Worm (Caenorhabditis elegans) whole organism, mixed stage, embryonic: Measurements from ENCODE around the gene Y42A5A.5.

ENCODE experiments used
- M03D4.4 ChIP-seq: sonication (generic microtip); optimal IDR thresholded peaks from 2 replicates; lab custom pipeline; 2017; ENCODE audit warnings: mild to moderate bottlenecking, missing genetic modification characterization, missing compliant biosample characterization
- bed-3 ChIP-seq: fragments of 200-800 bp; sonication (Bioruptor generic); optimal IDR thresholded peaks from 3 replicates; lab custom pipeline; 2018; ENCODE audit warnings: mild to moderate bottlenecking, missing genetic modification characterization, moderate library complexity, missing compliant biosample characterization
- blmp-1 ChIP-seq: fragments of 150-350 bp; optimal IDR thresholded peaks from 2 replicates; lab custom pipeline; 2014; ENCODE audit warnings: missing biosample characterization, missing genetic modification characterization
- ceh-39 ChIP-seq: fragments of 150-350 bp; optimal IDR thresholded peaks from 2 replicates; lab custom pipeline; 2014; ENCODE audit warnings: missing biosample characterization, missing genetic modification characterization
- ceh-43 ChIP-seq: fragments of 200-800 bp; sonication (Bioruptor generic); optimal IDR thresholded peaks from 2 replicates; lab custom pipeline; 2018; ENCODE audit warnings: mild to moderate bottlenecking, missing genetic modification characterization, moderate library complexity, missing compliant biosample characterization
- ceh-83 ChIP-seq: fragments of 200-800 bp; sonication (Bioruptor generic); optimal IDR thresholded peaks from 2 replicates; lab custom pipeline; 2018; ENCODE audit warnings: mild to moderate bottlenecking, missing genetic modification characterization, missing compliant biosample characterization
- ces-1 ChIP-seq: fragments of 150-350 bp; optimal IDR thresholded peaks from 2 replicates; lab custom pipeline; 2014; ENCODE audit warnings: missing biosample characterization, missing genetic modification reagents, missing genetic modification characterization
- drap-1 ChIP-seq: fragments of 200-800 bp; sonication (Bioruptor generic); optimal IDR thresholded peaks from 3 replicates; lab custom pipeline; 2018; ENCODE audit warnings: mild to moderate bottlenecking, missing genetic modification characterization, missing compliant biosample characterization
- elt-3 ChIP-seq: fragments of 150-350 bp; optimal IDR thresholded peaks from 2 replicates; lab custom pipeline; 2014; ENCODE audit warnings: missing biosample characterization, missing genetic modification characterization
- hlh-1 ChIP-seq: fragments of 150-350 bp; optimal IDR thresholded peaks from 2 replicates; lab custom pipeline; 2014; ENCODE audit warnings: missing biosample characterization, missing genetic modification reagents, missing genetic modification characterization
- lin-13 ChIP-seq: fragments of 150-350 bp; optimal IDR thresholded peaks from 2 replicates; lab custom pipeline; 2014; ENCODE audit warnings: missing biosample characterization, missing genetic modification characterization
- lin-32 ChIP-seq: fragments of 200-800 bp; sonication (Bioruptor generic); optimal IDR thresholded peaks from 2 replicates; lab custom pipeline; 2018; ENCODE audit warnings: mild to moderate bottlenecking, missing genetic modification characterization, missing compliant biosample characterization
- lsy-2 ChIP-seq: fragments of 150-350 bp; optimal IDR thresholded peaks from 2 replicates; lab custom pipeline; 2014; ENCODE audit warnings: missing biosample characterization, missing genetic modification characterization
- mep-1 ChIP-seq: fragments of 150-350 bp; optimal IDR thresholded peaks from 2 replicates; lab custom pipeline; 2017; ENCODE audit warnings: missing biosample characterization, missing genetic modification reagents, missing genetic modification characterization, inconsistent platforms
- nhr-12 ChIP-seq: fragments of 150-350 bp; optimal IDR thresholded peaks from 2 replicates; lab custom pipeline; 2014; ENCODE audit warnings: missing biosample characterization, missing genetic modification characterization
- nhr-2 ChIP-seq: fragments of 150-350 bp; optimal IDR thresholded peaks from 2 replicates; lab custom pipeline; 2014; ENCODE audit warnings: missing biosample characterization, missing genetic modification characterization
- nhr-237 ChIP-seq: fragments of 150-350 bp; optimal IDR thresholded peaks from 2 replicates; lab custom pipeline; 2014; ENCODE audit warnings: missing biosample characterization, missing genetic modification characterization
- nhr-28 ChIP-seq: fragments of 150-350 bp; optimal IDR thresholded peaks from 2 replicates; lab custom pipeline; 2014; ENCODE audit warnings: missing biosample characterization, missing genetic modification characterization
- nhr-76 ChIP-seq: sonication (generic microtip); optimal IDR thresholded peaks from 2 replicates; lab custom pipeline; 2017; ENCODE audit warnings: missing biosample characterization, missing genetic modification characterization
- sem-2 ChIP-seq: fragments of 200-800 bp; sonication (Bioruptor generic); optimal IDR thresholded peaks from 2 replicates; lab custom pipeline; 2018; ENCODE audit warnings: mild to moderate bottlenecking, missing genetic modification characterization, missing compliant biosample characterization
- snpc-4 ChIP-seq: fragments of 150-350 bp; optimal IDR thresholded peaks from 2 replicates; lab custom pipeline; 2014; ENCODE audit warnings: missing biosample characterization, missing genetic modification characterization
- sptf-1 ChIP-seq: sonication (generic microtip); optimal IDR thresholded peaks from 2 replicates; lab custom pipeline; 2017; ENCODE audit warnings: mild to moderate bottlenecking, missing genetic modification characterization, moderate library complexity, missing compliant biosample characterization
- tbx-8 ChIP-seq: fragments of 200-800 bp; sonication (Bioruptor generic); optimal IDR thresholded peaks from 2 replicates; lab custom pipeline; 2018; ENCODE audit warnings: mild to moderate bottlenecking, missing genetic modification characterization, moderate library complexity, missing compliant biosample characterization
- unc-120 ChIP-seq: sonication (generic microtip); optimal IDR thresholded peaks from 2 replicates; lab custom pipeline; 2017; ENCODE audit warnings: missing genetic modification characterization, missing compliant biosample characterization; ENCODE audit not compliant: poor library complexity, severe bottlenecking
- unc-39 ChIP-seq: fragments of 150-350 bp; optimal IDR thresholded peaks from 2 replicates; lab custom pipeline; 2014; ENCODE audit warnings: missing biosample characterization, missing genetic modification characterization
- unc-62 ChIP-seq: fragments of 150-350 bp; optimal IDR thresholded peaks from 2 replicates; lab custom pipeline; 2014; ENCODE audit warnings: missing biosample characterization, missing genetic modification reagents, missing genetic modification characterization
- zip-8 ChIP-seq: fragments of 150-350 bp; optimal IDR thresholded peaks from 2 replicates; lab custom pipeline; 2014; ENCODE audit warnings: missing biosample characterization, missing genetic modification characterization
- ztf-11 ChIP-seq: fragments of 150-350 bp; optimal IDR thresholded peaks from 2 replicates; lab custom pipeline; 2014; ENCODE audit warnings: missing biosample characterization, missing genetic modification characterization

Y42A5A.5 gene

DNA sequence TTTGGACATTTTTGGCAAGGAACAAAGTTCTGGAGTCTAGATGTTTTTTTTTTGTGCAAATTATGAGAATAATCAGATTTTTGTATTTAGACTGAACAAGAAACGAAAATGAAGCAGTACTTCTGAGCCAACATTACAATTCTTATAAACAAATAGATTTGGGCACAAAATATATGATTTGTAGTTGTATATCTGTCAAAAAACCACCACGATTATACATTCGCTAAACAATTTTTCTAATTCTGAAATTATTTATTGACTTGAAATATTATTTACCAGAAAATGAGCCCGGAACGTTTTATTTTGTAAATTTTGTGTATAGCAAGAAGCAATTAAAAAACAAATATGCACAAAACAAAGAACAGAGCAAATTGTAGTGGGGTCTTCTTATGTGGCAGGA is 38.1 kb downstream of the Y42A5A.5 start:
- no peak for TF ChIP-seq unc-62 (GFP tag; lab: Kevin White, UChicago)
- no peak for TF ChIP-seq nhr-28 (tag; lab: Kevin White, UChicago)
- TF ChIP-seq drap-1 (GFP tag; lab: Kevin White, UChicago): no peak
- no peak for TF ChIP-seq unc-120 (tag; lab: Kevin White, UChicago)
- TF ChIP-seq nhr-237 (tag; lab: Kevin White, UChicago): no peak
- TF ChIP-seq ceh-39 (tag; lab: Kevin White, UChicago): no peak
- TF ChIP-seq sptf-1: no peak
- TF ChIP-seq, all 35 proteins: peak for 0

DNA sequence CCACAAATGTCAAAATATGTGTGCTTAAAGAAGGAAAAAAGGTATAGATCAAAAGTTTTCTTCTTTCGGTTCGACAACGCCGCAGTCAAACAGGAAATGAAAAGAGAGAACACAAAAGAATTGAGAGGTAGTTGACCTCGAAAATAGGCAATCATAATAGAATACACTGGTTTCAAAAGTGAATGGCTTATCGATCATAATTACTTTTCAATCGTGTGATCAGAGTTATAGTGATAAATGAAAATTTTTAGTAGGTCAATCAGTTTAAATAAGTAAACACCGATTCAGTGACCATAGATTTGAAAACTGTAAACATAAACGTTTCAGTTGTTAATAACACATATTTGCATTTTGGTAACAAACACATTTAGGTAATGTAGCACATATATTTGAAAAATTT is 39.2 kb downstream of the Y42A5A.5 start:
- TF ChIP-seq nhr-2 (tag; lab: Kevin White, UChicago): no peak
- TF ChIP-seq tbx-8 (GFP tag; lab: Kevin White, UChicago): no peak
- no peak for TF ChIP-seq nhr-12
- no peak for TF ChIP-seq sptf-1
- no peak for TF ChIP-seq ceh-83 (GFP tag; lab: Kevin White, UChicago)
- TF ChIP-seq drap-1 (GFP tag; lab: Kevin White, UChicago): no peak
- no peak for TF ChIP-seq snpc-4 (tag; lab: Kevin White, UChicago)
- TF ChIP-seq M03D4.4 (tag; lab: Kevin White, UChicago): no peak
- TF ChIP-seq lin-32 (GFP tag; lab: Kevin White, UChicago): no peak
- no peak for TF ChIP-seq unc-62 (GFP tag; lab: Kevin White, UChicago)
- TF ChIP-seq bed-3: no peak
- TF ChIP-seq elt-3 (tag; lab: Kevin White, UChicago): no peak
- no peak for TF ChIP-seq zip-8 (tag; lab: Kevin White, UChicago)
- TF ChIP-seq mep-1: no peak
- TF ChIP-seq sem-2 (GFP tag; lab: Kevin White, UChicago): no peak
- TF ChIP-seq, all 35 proteins: peak for 0

DNA sequence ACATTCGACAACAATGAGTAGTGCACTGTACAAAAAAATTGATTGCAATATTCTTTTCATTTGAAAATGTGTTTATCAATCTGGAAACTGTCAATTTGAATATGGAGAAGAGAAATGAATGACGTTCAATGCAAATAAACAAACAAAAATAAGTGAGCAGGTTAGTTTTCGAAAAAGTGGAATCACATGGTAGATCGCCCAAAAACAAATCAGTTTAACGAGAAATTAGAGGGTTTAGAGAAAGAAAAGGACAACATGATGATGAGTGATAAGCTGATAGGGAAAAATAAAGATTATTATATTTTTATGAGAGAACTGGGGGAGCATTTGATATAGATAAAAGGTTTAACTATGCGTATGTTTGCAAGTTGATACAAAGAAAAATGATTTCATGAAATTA is 40.3 kb downstream of the Y42A5A.5 start, which contains the start of gene T04C12.8:
TSS of gene T04C12.8 (minus strand) at position 82 of the 400 bp plus-strand sequence.
- TF ChIP-seq lin-13 (tag; lab: Kevin White, UChicago) (no peak), snpc-4 (tag; lab: Kevin White, UChicago) (no peak), unc-120 (tag; lab: Kevin White, UChicago) (no peak), mep-1 (no peak), unc-62 (GFP tag; lab: Kevin White, UChicago) (no peak), M03D4.4 (tag; lab: Kevin White, UChicago) (no peak)

DNA sequence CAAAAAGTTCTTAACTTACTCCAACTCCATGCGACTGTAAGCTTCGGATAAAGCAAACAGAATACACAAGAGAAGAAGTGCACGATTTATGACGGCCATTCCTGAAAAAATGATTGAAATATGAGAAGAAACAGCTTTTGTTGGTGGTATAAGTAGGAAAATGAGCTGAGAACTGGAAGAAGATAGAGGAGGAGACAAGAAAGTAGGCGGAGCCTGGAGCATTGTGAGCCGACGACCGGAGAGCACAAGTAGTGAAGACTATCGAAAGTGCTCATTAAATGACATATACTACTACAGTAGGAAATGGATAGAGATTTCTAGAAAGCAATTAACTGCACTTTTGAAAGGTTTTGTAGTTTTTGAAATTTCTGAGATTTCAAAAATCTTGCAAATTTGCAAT is 44.0 kb downstream of the Y42A5A.5 start, which contains the start of gene nlp-80:
TSS of gene nlp-80 (minus strand) at position 101 of the 400 bp plus-strand sequence.
- TF ChIP-seq lin-13 (tag; lab: Kevin White, UChicago) (no peak), nhr-2 (tag; lab: Kevin White, UChicago) (no peak), sem-2 (GFP tag; lab: Kevin White, UChicago) (no peak), tbx-8 (GFP tag; lab: Kevin White, UChicago) (no peak), drap-1 (GFP tag; lab: Kevin White, UChicago) (no peak), ces-1 (GFP tag; lab: Kevin White, UChicago) (no peak), nhr-76 (no peak), mep-1 (no peak), unc-120 (tag; lab: Kevin White, UChicago) (no peak), elt-3 (tag; lab: Kevin White, UChicago) (no peak), unc-39 (tag; lab: Kevin White, UChicago) (no peak), zip-8 (tag; lab: Kevin White, UChicago) (no peak), hlh-1 (tag; lab: Kevin White, UChicago) (no peak), lin-32 (GFP tag; lab: Kevin White, UChicago) (no peak), sptf-1 (no peak), ztf-11 (tag; lab: Kevin White, UChicago) (no peak)

DNA sequence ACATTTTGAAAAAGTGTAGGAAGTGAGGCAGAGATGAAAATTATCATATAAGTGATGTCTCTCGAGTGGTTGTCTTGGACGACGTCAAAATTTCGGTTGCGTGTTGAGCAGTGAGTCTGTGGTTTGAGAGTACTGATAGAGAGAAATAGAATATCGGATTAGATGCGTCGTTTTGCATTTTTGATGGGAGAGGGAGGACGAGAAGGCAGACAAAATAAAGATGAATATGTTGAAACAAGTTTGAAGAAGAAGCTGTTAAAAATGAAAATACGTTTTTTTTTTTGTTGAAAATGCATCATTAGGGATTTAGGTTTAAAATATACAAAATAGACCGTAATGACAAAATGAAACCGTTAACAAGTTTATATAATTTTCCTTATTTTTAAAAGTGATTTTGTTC is 46.4 kb downstream of the Y42A5A.5 start, which contains the start of gene T04C12.9:
TSS of gene T04C12.9 (minus strand) at position 101 of the 400 bp plus-strand sequence.
- no peak for TF ChIP-seq lin-32 (GFP tag; lab: Kevin White, UChicago)

DNA sequence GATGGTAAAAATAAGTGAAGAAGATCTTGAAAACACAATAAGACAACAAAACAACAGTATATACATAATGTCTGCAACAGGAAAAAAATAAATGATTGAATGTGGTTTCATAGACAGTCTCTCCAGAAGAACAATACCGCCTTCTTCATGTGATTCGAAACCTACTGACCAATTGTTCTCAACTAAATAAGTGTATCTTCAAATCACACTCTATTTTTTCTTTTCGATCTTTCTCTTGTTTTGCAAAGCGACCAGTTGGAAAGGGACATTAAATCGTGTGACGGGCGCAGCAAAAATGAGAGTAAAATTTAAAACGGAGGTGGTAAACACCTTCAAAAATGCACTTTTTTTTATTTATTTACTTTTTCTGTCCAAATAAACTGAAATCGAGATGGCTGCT is 47.7 kb downstream of the Y42A5A.5 start:
- TF ChIP-seq unc-120 (tag; lab: Kevin White, UChicago): no peak
- TF ChIP-seq M03D4.4 (tag; lab: Kevin White, UChicago): no peak
- no peak for TF ChIP-seq sptf-1
- no peak for TF ChIP-seq ceh-83 (GFP tag; lab: Kevin White, UChicago)
- no peak for TF ChIP-seq elt-3 (tag; lab: Kevin White, UChicago)
- TF ChIP-seq nhr-76: no peak
- TF ChIP-seq lsy-2 (tag; lab: Kevin White, UChicago): no peak
- no peak for TF ChIP-seq sem-2 (GFP tag; lab: Kevin White, UChicago)
- no peak for TF ChIP-seq lin-13 (tag; lab: Kevin White, UChicago)
- TF ChIP-seq mep-1: no peak
- no peak for TF ChIP-seq ceh-43 (GFP tag; lab: Kevin White, UChicago)
- TF ChIP-seq tbx-8 (GFP tag; lab: Kevin White, UChicago): no peak
- TF ChIP-seq blmp-1 (tag; lab: Kevin White, UChicago): no peak
